Fruit fly (Drosophila melanogaster): ENCODE measurements around the gene Cpr66D.

The Cpr66D gene

dm6 chr3L:8627839-8628827 lies 12.1 kb upstream of the Cpr66D start (continued):
- TF ChIP-seq MTF-1 (GFP tag; optimal IDR thresholded peaks at IDR 0.05; ENCODE audit: borderline replicate concordance) (no peak), CG12942 (GFP tag; optimal IDR thresholded peaks at IDR 0.05) (no peak), Lhr (GFP tag; optimal IDR thresholded peaks at IDR 0.05) (peak; percentile 37), seq (GFP tag; IDR thresholded peaks at IDR 0.05) (no peak), zf30C (GFP tag; optimal IDR thresholded peaks at IDR 0.05) (peak; percentile 34), hkb (optimal IDR thresholded peaks at IDR 0.05) (no peak), hkb (GFP tag; IDR thresholded peaks at IDR 0.05) (no peak), CG11504 (tag; optimal IDR thresholded peaks at IDR 0.05) (no peak), CG32532 (GFP tag; IDR thresholded peaks at IDR 0.05) (no peak), CHES-1-like (GFP tag; optimal IDR thresholded peaks at IDR 0.05) (no peak), stc (GFP tag; IDR thresholded peaks at IDR 0.05) (0 out of 2 replicates have a peak, but pooled peaks have one; percentile 40), vvl (GFP tag; IDR thresholded peaks at IDR 0.05) (peak; percentile 27; the same call in 1 of the 2 replicates), Xbp1 (GFP tag; optimal IDR thresholded peaks at IDR 0.05) (no peak), kay (GFP tag; optimal IDR thresholded peaks at IDR 0.05) (peak; percentile 41), CG17829 (tag; optimal IDR thresholded peaks at IDR 0.05) (no peak), Atf6 (GFP tag; IDR thresholded peaks at IDR 0.05) (no peak), cas (GFP tag; IDR thresholded peaks at IDR 0.05) (no peak), sc (optimal IDR thresholded peaks at IDR 0.05) (no peak), sc (GFP tag; optimal IDR thresholded peaks at IDR 0.05) (no peak), dmrt11E (tag; optimal IDR thresholded peaks at IDR 0.05) (no peak), CG2712 (tag; optimal IDR thresholded peaks at IDR 0.05) (no peak), CG11456 (GFP tag; IDR thresholded peaks at IDR 0.05) (no peak), psq (GFP tag; optimal IDR thresholded peaks at IDR 0.05) (no peak), Stat92E (GFP tag; optimal IDR thresholded peaks at IDR 0.05) (peak in 1 of 3 experiments; percentile 5), sens-2 (GFP tag; IDR thresholded peaks at IDR 0.05) (no peak), vfl (GFP tag; optimal IDR thresholded peaks at IDR 0.05) (no peak), CG6854 (GFP tag; optimal IDR thresholded peaks at IDR 0.05) (no peak), HmgZ (tag; optimal IDR thresholded peaks at IDR 0.05) (peak; percentile 18), C15 (GFP tag; IDR thresholded peaks at IDR 0.05) (no peak)

dm6 chr3L:8628964-8629363 lies 11.3 kb upstream of the Cpr66D start:
- no peak for TF ChIP-seq pita (GFP tag; optimal IDR thresholded peaks at IDR 0.05)
- TF ChIP-seq CG2199 (GFP tag; IDR thresholded peaks at IDR 0.05), result no peak
- peak; percentile 87 for TF ChIP-seq CG7839 (tag; optimal IDR thresholded peaks at IDR 0.05)
- no peak for TF ChIP-seq pb (GFP tag; optimal IDR thresholded peaks at IDR 0.05)
- TF ChIP-seq bbx (GFP tag; IDR thresholded peaks at IDR 0.05; ENCODE audit: partially characterized antibody), result no peak
- TF ChIP-seq CG4730 (GFP tag; IDR thresholded peaks at IDR 0.05), result peak; percentile 78
- no peak for TF ChIP-seq z (GFP tag; IDR thresholded peaks at IDR 0.05)
- TF ChIP-seq CG1024 (GFP tag; IDR thresholded peaks at IDR 0.05), result peak; percentile 59; the same call in 1 of the 2 replicates
- TF ChIP-seq mirr (GFP tag; optimal IDR thresholded peaks at IDR 0.05), result no peak
- no peak for TF ChIP-seq CG12071 (GFP tag; optimal IDR thresholded peaks at IDR 0.05)
- TF ChIP-seq CG17359 (tag; optimal IDR thresholded peaks at IDR 0.05), result peak; percentile 65
- no peak for TF ChIP-seq zen (tag; optimal IDR thresholded peaks at IDR 0.05)
- peak; percentile 64; the same call in 1 of the 2 replicates for TF ChIP-seq ttk (GFP tag; IDR thresholded peaks at IDR 0.05)
- TF ChIP-seq da (GFP tag; optimal IDR thresholded peaks at IDR 0.05), result no peak
- TF ChIP-seq ken (GFP tag; IDR thresholded peaks at IDR 0.05), result no peak
- TF ChIP-seq chif (GFP tag; optimal IDR thresholded peaks at IDR 0.05), result no peak
- TF ChIP-seq Sox100B (GFP tag; optimal IDR thresholded peaks at IDR 0.05), result peak; percentile 71
- peak; percentile 37 for TF ChIP-seq gcm (GFP tag; optimal IDR thresholded peaks at IDR 0.05)
- peak; percentile 69 for TF ChIP-seq CG8924 (tag; optimal IDR thresholded peaks at IDR 0.05)
- TF ChIP-seq pho (GFP tag; optimal IDR thresholded peaks at IDR 0.05), result no peak
- peak; percentile 64; the same call in 1 of the 3 replicates for TF ChIP-seq CG11456 (GFP tag; IDR thresholded peaks at IDR 0.05)
- no peak for TF ChIP-seq hb (GFP tag; IDR thresholded peaks at IDR 0.05; ENCODE audit: partially characterized antibody)
- no peak for TF ChIP-seq gcm2 (GFP tag; optimal IDR thresholded peaks at IDR 0.05)
